Fruit fly (Drosophila melanogaster) whole organism, embryonic: Measurements from ENCODE around the gene CG2187.

Experiments
- Bdp1 ChIP-seq: fragments of 200-800 bp; sonication (Bioruptor generic); optimal IDR thresholded peaks from 3 replicates; lab custom pipeline; 2016; ENCODE audit warnings: missing biosample characterization, missing genetic modification characterization
- BtbVII ChIP-seq: fragments of 200-800 bp; sonication (Bioruptor generic); optimal IDR thresholded peaks from 3 replicates; lab custom pipeline; 2017; ENCODE audit warnings: missing biosample characterization, mild to moderate bottlenecking, missing genetic modification characterization
- CG10321 ChIP-seq: fragments of 200-800 bp; sonication (Bioruptor generic); IDR thresholded peaks from 2 replicates; pipeline ENCODE4 v1.3.6; 2022; ENCODE audit warnings: missing biosample characterization, missing genetic modification characterization
- CG16779 ChIP-seq: fragments of 200-800 bp; sonication (Bioruptor generic); IDR thresholded peaks from 2 replicates; pipeline ENCODE4 v1.3.6; 2022; ENCODE audit warnings: missing biosample characterization, missing genetic modification characterization
- CG17612 ChIP-seq: fragments of 200-800 bp; sonication (Bioruptor generic); IDR thresholded peaks from 2 replicates; pipeline ENCODE4 v1.3.6; 2022; ENCODE audit warnings: missing biosample characterization, missing genetic modification characterization
- CG1792 ChIP-seq: fragments of 200-800 bp; sonication (Bioruptor generic); optimal IDR thresholded peaks from 2 replicates; lab custom pipeline; 2016; ENCODE audit warnings: missing biosample characterization, missing genetic modification characterization
- CG18599 ChIP-seq: fragments of 200-800 bp; sonication (Bioruptor generic); optimal IDR thresholded peaks from 3 replicates; lab custom pipeline; 2017; ENCODE audit warnings: missing biosample characterization, missing genetic modification characterization, mild to moderate bottlenecking, moderate library complexity, missing genetic modification reagents
- CG2116 ChIP-seq: fragments of 200-800 bp; sonication (Bioruptor generic); optimal IDR thresholded peaks from 3 replicates; lab custom pipeline; 2018; ENCODE audit warnings: missing biosample characterization, mild to moderate bottlenecking, missing genetic modification characterization
- CG2875 ChIP-seq: fragments of 200-800 bp; sonication (Bioruptor generic); optimal IDR thresholded peaks from 2 replicates; lab custom pipeline; 2017; ENCODE audit warnings: missing biosample characterization, mild to moderate bottlenecking, missing genetic modification characterization, missing genetic modification reagents
- CG4730 ChIP-seq: fragments of 200-800 bp; sonication (Bioruptor generic); IDR thresholded peaks from 2 replicates; pipeline ENCODE4 v1.3.6; 2022; ENCODE audit warnings: missing biosample characterization, missing genetic modification characterization
- CG4854 ChIP-seq: fragments of 200-800 bp; sonication (Bioruptor generic); optimal IDR thresholded peaks from 2 replicates; lab custom pipeline; 2016; ENCODE audit warnings: missing biosample characterization, missing genetic modification characterization, inconsistent platforms
- CG9609 ChIP-seq: fragments of 200-800 bp; sonication (Bioruptor generic); optimal IDR thresholded peaks from 3 replicates; lab custom pipeline; 2016; ENCODE audit warnings: missing biosample characterization, missing genetic modification characterization
- CG9876 ChIP-seq: fragments of 200-800 bp; sonication (Bioruptor generic); optimal IDR thresholded peaks from 2 replicates; lab custom pipeline; 2016; ENCODE audit warnings: missing biosample characterization, missing genetic modification characterization
- CHES-1-like ChIP-seq: fragments of 200-800 bp; sonication (Bioruptor generic); optimal IDR thresholded peaks from 2 replicates; lab custom pipeline; 2016; ENCODE audit warnings: missing biosample characterization, missing genetic modification characterization
- CoRest ChIP-seq: fragments of 200-800 bp; sonication (Bioruptor generic); optimal IDR thresholded peaks from 3 replicates; lab custom pipeline; 2018; ENCODE audit warnings: missing biosample characterization, mild to moderate bottlenecking, missing genetic modification characterization, moderate library complexity
- CrebB ChIP-seq: fragments of 200-800 bp; sonication (Bioruptor generic); optimal IDR thresholded peaks from 3 replicates; lab custom pipeline; 2018; ENCODE audit warnings: missing biosample characterization, mild to moderate bottlenecking, missing genetic modification characterization
- Eip74EF ChIP-seq, 2 experiments: fragments of 200-800 bp in 1 of 2; fragments of >200 bp in 1 of 2; sonication (Bioruptor generic) in 1 of 2; optimal IDR thresholded peaks; 2 replicates each; lab custom pipeline; 2017 to 2019; ENCODE audit warnings: missing biosample characterization in 2 of 2, missing genetic modification characterization in 2 of 2, mild to moderate bottlenecking in 1 of 2, moderate library complexity in 1 of 2
- GATAe ChIP-seq: fragments of 200-800 bp; sonication (Bioruptor generic); conservative IDR thresholded peaks from 2 replicates; pipeline ENCODE4 v1.3.6; 2022; ENCODE audit warnings: missing biosample characterization, missing genetic modification characterization
- HmgD ChIP-seq: fragments of 200-800 bp; sonication (Bioruptor generic); optimal IDR thresholded peaks from 3 replicates; lab custom pipeline; 2016; ENCODE audit warnings: missing biosample characterization, missing genetic modification characterization
- Hmr ChIP-seq: fragments of 200-800 bp; sonication (Bioruptor generic); optimal IDR thresholded peaks from 3 replicates; lab custom pipeline; 2017; ENCODE audit warnings: mild to moderate bottlenecking, missing biosample characterization, missing genetic modification reagents, missing genetic modification characterization
- Hr51 ChIP-seq, 2 experiments: fragments of 200-800 bp; sonication (Bioruptor generic); optimal IDR thresholded peaks; 2 replicates in 1 of 2; 3 replicates in 1 of 2; lab custom pipeline; 2016 to 2018; ENCODE audit warnings: missing biosample characterization in 2 of 2, missing genetic modification characterization in 2 of 2, mild to moderate bottlenecking in 1 of 2, moderate library complexity in 1 of 2
- Scr ChIP-seq: fragments of 200-800 bp; sonication (Bioruptor generic); IDR thresholded peaks from 2 replicates; pipeline ENCODE4 v1.3.6; 2022; ENCODE audit warnings: missing biosample characterization, missing genetic modification characterization; ENCODE audit not compliant: partially characterized antibody
- Sox100B ChIP-seq: fragments of 200-800 bp; sonication (Bioruptor generic); optimal IDR thresholded peaks from 3 replicates; lab custom pipeline; 2018; ENCODE audit warnings: missing biosample characterization, mild to moderate bottlenecking, missing genetic modification characterization
- Spps ChIP-seq: fragments of 200-800 bp; sonication (Bioruptor generic); optimal IDR thresholded peaks from 2 replicates; lab custom pipeline; 2018; ENCODE audit warnings: missing biosample characterization, mild to moderate bottlenecking, missing genetic modification characterization
- Ssrp ChIP-seq: fragments of 200-800 bp; sonication (Bioruptor generic); optimal IDR thresholded peaks from 2 replicates; lab custom pipeline; 2018; ENCODE audit warnings: missing biosample characterization, mild to moderate bottlenecking, missing genetic modification characterization, moderate library complexity
- Tbp ChIP-seq: fragments of >200 bp; optimal IDR thresholded peaks from 2 replicates; lab custom pipeline; 2018; ENCODE audit warnings: missing biosample characterization, missing genetic modification characterization
- bab2 ChIP-seq: fragments of 200-800 bp; sonication (Bioruptor generic); optimal IDR thresholded peaks from 2 replicates; lab custom pipeline; 2016; ENCODE audit warnings: missing biosample characterization, missing genetic modification characterization
- btn ChIP-seq: fragments of 200-800 bp; sonication (Bioruptor generic); optimal IDR thresholded peaks from 2 replicates; lab custom pipeline; 2016; ENCODE audit warnings: missing biosample characterization, missing genetic modification characterization
- crc ChIP-seq: fragments of 200-800 bp; sonication (Bioruptor generic); optimal IDR thresholded peaks from 2 replicates; lab custom pipeline; 2016; ENCODE audit warnings: missing biosample characterization, missing genetic modification characterization
- cwo ChIP-seq: fragments of 200-800 bp; sonication (Bioruptor generic); optimal IDR thresholded peaks from 3 replicates; lab custom pipeline; 2017; ENCODE audit warnings: missing biosample characterization, missing genetic modification characterization, mild to moderate bottlenecking, moderate library complexity, missing genetic modification reagents
- danr ChIP-seq: fragments of 200-800 bp; sonication (Bioruptor generic); IDR thresholded peaks from 2 replicates; pipeline ENCODE4 v1.3.6; 2022; ENCODE audit warnings: missing biosample characterization, missing genetic modification characterization
- dm ChIP-seq: fragments of 200-800 bp; sonication (Bioruptor generic); optimal IDR thresholded peaks from 3 replicates; lab custom pipeline; 2016; ENCODE audit warnings: missing biosample characterization, missing genetic modification characterization
- dysf ChIP-seq: fragments of 200-800 bp; sonication (Bioruptor generic); IDR thresholded peaks from 3 replicates; pipeline ENCODE4 v1.3.6; 2022; ENCODE audit warnings: missing biosample characterization, missing genetic modification characterization
- ems ChIP-seq: fragments of 200-800 bp; sonication (Bioruptor generic); optimal IDR thresholded peaks from 3 replicates; lab custom pipeline; 2016; ENCODE audit warnings: missing biosample characterization, missing genetic modification characterization
- en ChIP-seq: fragments of 200-800 bp; sonication (Bioruptor generic); optimal IDR thresholded peaks from 2 replicates; lab custom pipeline; 2016; ENCODE audit warnings: missing biosample characterization, missing genetic modification characterization
- h ChIP-seq: fragments of >200 bp; optimal IDR thresholded peaks from 2 replicates; lab custom pipeline; 2017
- ham ChIP-seq: fragments of 200-800 bp; sonication (Bioruptor generic); IDR thresholded peaks from 2 replicates; pipeline ENCODE4 v1.3.6; 2022; ENCODE audit warnings: missing biosample characterization, missing genetic modification characterization
- inv ChIP-seq: fragments of 200-800 bp; sonication (Bioruptor generic); IDR thresholded peaks from 2 replicates; pipeline ENCODE4 v1.3.6; 2022; ENCODE audit warnings: missing biosample characterization, missing genetic modification characterization; ENCODE audit not compliant: partially characterized antibody
- lilli ChIP-seq: fragments of 200-800 bp; sonication (Bioruptor generic); optimal IDR thresholded peaks from 3 replicates; lab custom pipeline; 2016; ENCODE audit warnings: missing biosample characterization, missing genetic modification characterization
- mirr ChIP-seq: fragments of 200-800 bp; sonication (Bioruptor generic); optimal IDR thresholded peaks from 3 replicates; lab custom pipeline; 2018; ENCODE audit warnings: missing biosample characterization, mild to moderate bottlenecking, missing genetic modification characterization
- nom ChIP-seq: fragments of 200-800 bp; sonication (Bioruptor generic); optimal IDR thresholded peaks from 2 replicates; lab custom pipeline; 2017; ENCODE audit warnings: missing biosample characterization, missing genetic modification characterization, mild to moderate bottlenecking, moderate library complexity, missing genetic modification reagents
- pfk ChIP-seq: fragments of 200-800 bp; sonication (Bioruptor generic); optimal IDR thresholded peaks from 2 replicates; lab custom pipeline; 2018; ENCODE audit warnings: missing biosample characterization, mild to moderate bottlenecking, missing genetic modification characterization, moderate library complexity
- prd ChIP-seq, 3 experiments: fragments of >200 bp in 2 of 3; fragments of 200-800 bp in 1 of 3; sonication (Bioruptor generic) in 1 of 3; optimal IDR thresholded peaks in 2 of 3; IDR thresholded peaks in 1 of 3; 2 replicates in 2 of 3; 3 replicates in 1 of 3; pipeline versions ENCODE4 v1.3.6 to Lab custom; 2017 to 2022; ENCODE audit warnings: missing biosample characterization in 1 of 3, missing genetic modification characterization in 1 of 3
- sd ChIP-seq: fragments of 200-800 bp; sonication (Bioruptor generic); optimal IDR thresholded peaks from 3 replicates; lab custom pipeline; 2018; ENCODE audit warnings: missing biosample characterization, mild to moderate bottlenecking, missing genetic modification characterization, moderate library complexity
- sens-2 ChIP-seq: fragments of 200-800 bp; sonication (Bioruptor generic); IDR thresholded peaks from 2 replicates; pipeline ENCODE4 v1.3.6; 2022; ENCODE audit warnings: missing biosample characterization, missing genetic modification characterization
- vnd ChIP-seq: fragments of 200-800 bp; sonication (Bioruptor generic); IDR thresholded peaks from 3 replicates; pipeline ENCODE4 v1.3.6; 2022; ENCODE audit warnings: missing biosample characterization, missing genetic modification characterization; ENCODE audit not compliant: partially characterized antibody
- zf30C ChIP-seq: fragments of 200-800 bp; sonication (Bioruptor generic); optimal IDR thresholded peaks from 3 replicates; lab custom pipeline; 2018; ENCODE audit warnings: missing biosample characterization, mild to moderate bottlenecking, missing genetic modification characterization
- zfh1 ChIP-seq: fragments of 200-800 bp; sonication (Bioruptor generic); IDR thresholded peaks from 3 replicates; pipeline ENCODE4 v1.3.6; 2022; ENCODE audit warnings: missing biosample characterization, missing genetic modification characterization

The CG2187 gene

DNA sequence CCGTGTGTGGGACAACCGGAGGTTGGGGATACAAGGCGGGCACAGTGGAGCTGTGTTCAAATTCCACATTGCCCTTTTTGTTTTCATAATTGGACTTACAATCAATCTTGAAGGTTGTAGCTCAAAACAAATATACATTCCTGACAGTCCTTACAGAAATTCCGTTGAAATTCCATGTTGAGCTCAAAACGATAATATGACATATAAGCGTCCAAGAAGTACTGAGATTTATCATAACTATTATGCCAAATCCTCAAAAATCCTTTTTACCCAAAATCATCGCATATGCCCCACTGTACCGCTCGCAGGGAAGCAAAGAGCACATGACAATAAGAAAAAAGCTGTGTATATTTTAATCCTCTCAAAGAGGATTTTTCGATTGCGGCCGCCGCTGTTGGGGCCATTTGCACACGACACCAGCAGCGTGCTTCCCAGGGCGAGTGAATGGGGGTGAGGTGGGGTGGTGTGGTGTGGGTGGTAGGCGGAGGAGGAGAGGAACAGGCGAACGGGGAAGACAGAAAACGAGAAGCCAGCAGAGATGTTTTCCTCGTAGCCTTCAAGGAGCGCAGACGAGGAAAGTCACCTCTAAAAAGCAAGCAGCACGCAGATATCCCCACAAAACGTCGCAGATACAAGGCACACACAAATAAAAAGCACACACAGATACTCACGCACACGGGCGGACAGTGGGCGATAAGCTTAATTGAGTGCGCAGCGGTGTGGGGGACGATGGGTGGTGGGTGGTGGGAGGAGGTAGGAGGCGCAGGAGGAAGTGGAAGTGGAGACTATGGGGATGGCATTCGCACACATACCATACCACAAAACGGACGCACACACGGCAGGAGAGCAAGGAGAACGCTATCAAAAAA lies 40.9 kb downstream of the CG2187 start (continued):
- no peak for TF ChIP-seq ham
- peak; percentile 48 for TF ChIP-seq bab2 (GFP tag; lab: Kevin White, UChicago)
- TF ChIP-seq pfk, result no peak
- TF ChIP-seq inv (GFP tag; lab: Robert Waterston, UW), result no peak
- no peak for TF ChIP-seq CG4854 (GFP tag; lab: Kevin White, UChicago)
- peak; percentile 49 for TF ChIP-seq nom (GFP tag; lab: Kevin White, UChicago)
- TF ChIP-seq Hr51 (GFP tag; optimal IDR thresholded peaks at IDR 0.05; lab: Kevin White, UChicago), result peak; percentile 26 to 79
- TF ChIP-seq CrebB (tag; lab: Kevin White, UChicago), result no peak
- peak; percentile 32; the same call in 1 of the 2 replicates for TF ChIP-seq CG17612 (GFP tag; lab: Robert Waterston, UW)
- TF ChIP-seq CG9876 (GFP tag; lab: Kevin White, UChicago), result no peak
- no peak for TF ChIP-seq sens-2 (GFP tag; lab: Robert Waterston, UW)
- TF ChIP-seq CHES-1-like, result peak; percentile 36
- peak; percentile 48 for TF ChIP-seq cwo (GFP tag; lab: Kevin White, UChicago)
- no peak for TF ChIP-seq en (GFP tag; lab: Kevin White, UChicago)
- peak; percentile 74 for TF ChIP-seq CoRest (tag; lab: Kevin White, UChicago)
- peak; percentile 70 for TF ChIP-seq CG9609 (GFP tag; lab: Kevin White, UChicago)
- TF ChIP-seq CG18599 (GFP tag; lab: Kevin White, UChicago), result peak; percentile 77
- peak; percentile 52 for TF ChIP-seq ems (GFP tag; lab: Kevin White, UChicago)
- no peak for TF ChIP-seq btn
- TF ChIP-seq GATAe (GFP tag; lab: Robert Waterston, UW), result no peak
- TF ChIP-seq HmgD (GFP tag; lab: Kevin White, UChicago), result no peak
- TF ChIP-seq CG2875 (GFP tag; lab: Kevin White, UChicago), result peak; percentile 36
- no peak for TF ChIP-seq CG2116 (GFP tag; lab: Kevin White, UChicago)
- peak; percentile 64 for TF ChIP-seq Ssrp (tag; lab: Kevin White, UChicago)
- peak; percentile 57 for TF ChIP-seq CG1792 (GFP tag; lab: Kevin White, UChicago)
- TF ChIP-seq Spps (tag; lab: Kevin White, UChicago), result no peak
- no peak for TF ChIP-seq CG4730 (GFP tag; lab: Robert Waterston, UW)
- peak; percentile 79 for TF ChIP-seq lilli (GFP tag; lab: Kevin White, UChicago)
- TF ChIP-seq dysf (GFP tag; lab: Robert Waterston, UW), result peak; percentile 80; the same call in 2 of the 3 replicates
- TF ChIP-seq BtbVII, result peak; percentile 54
- TF ChIP-seq crc (GFP tag; lab: Kevin White, UChicago), result peak; percentile 24
- TF ChIP-seq prd (optimal IDR thresholded peaks at IDR 0.05; lab: Kevin White, UChicago), result no peak
- TF ChIP-seq prd (GFP tag; IDR thresholded peaks at IDR 0.05; lab: Robert Waterston, UW), result peak; percentile 74
- TF ChIP-seq Bdp1, result peak; percentile 15
- TF ChIP-seq zfh1 (GFP tag; lab: Robert Waterston, UW), result no peak
- peak; percentile 30 for TF ChIP-seq sd
- TF ChIP-seq zf30C, result no peak
- no peak for TF ChIP-seq h
- peak in 1 of 2 experiments; percentile 38 for TF ChIP-seq Eip74EF (GFP tag; optimal IDR thresholded peaks at IDR 0.05; lab: Kevin White, UChicago)
- TF ChIP-seq danr (GFP tag; lab: Robert Waterston, UW), result no peak
- TF ChIP-seq CG10321 (GFP tag; lab: Robert Waterston, UW), result 0 out of 2 replicates have a peak, but pooled peaks have one; percentile 5
- TF ChIP-seq vnd (GFP tag; lab: Robert Waterston, UW), result no peak
- TF ChIP-seq Tbp (GFP tag; lab: Kevin White, UChicago), result no peak
- peak; percentile 59 for TF ChIP-seq Sox100B
- no peak for TF ChIP-seq CG16779 (GFP tag; lab: Robert Waterston, UW)
- no peak for TF ChIP-seq Scr (GFP tag; lab: Robert Waterston, UW)
- no peak for TF ChIP-seq dm
- TF ChIP-seq mirr (GFP tag; lab: Kevin White, UChicago), result no peak
- peak; percentile 78 for TF ChIP-seq Hmr (GFP tag; lab: Kevin White, UChicago)
